Worm (Caenorhabditis elegans): Measurements from ENCODE around the gene fbxb-72.

- TF ChIP-seq ztf-11 (tag; optimal IDR thresholded peaks at IDR 0.05) (no peak), isw-1 (GFP tag; IDR thresholded peaks at IDR 0.05) (no peak), unc-62 (GFP tag; optimal IDR thresholded peaks at IDR 0.05) (no peak), snu-23 (GFP tag; optimal IDR thresholded peaks at IDR 0.05) (no peak), snpc-4 (tag; optimal IDR thresholded peaks at IDR 0.05) (no peak), ceh-82 (tag; optimal IDR thresholded peaks at IDR 0.05) (no peak)
Observed at ce11 chrV:761235-761634, 37.5 kb upstream of the fbxb-72 start, which contains the start of gene C05E4.15.

Measured in whole organism, L1 larva.